Worm (Caenorhabditis elegans): Measurements from ENCODE around the gene fbxb-51.

DNA sequence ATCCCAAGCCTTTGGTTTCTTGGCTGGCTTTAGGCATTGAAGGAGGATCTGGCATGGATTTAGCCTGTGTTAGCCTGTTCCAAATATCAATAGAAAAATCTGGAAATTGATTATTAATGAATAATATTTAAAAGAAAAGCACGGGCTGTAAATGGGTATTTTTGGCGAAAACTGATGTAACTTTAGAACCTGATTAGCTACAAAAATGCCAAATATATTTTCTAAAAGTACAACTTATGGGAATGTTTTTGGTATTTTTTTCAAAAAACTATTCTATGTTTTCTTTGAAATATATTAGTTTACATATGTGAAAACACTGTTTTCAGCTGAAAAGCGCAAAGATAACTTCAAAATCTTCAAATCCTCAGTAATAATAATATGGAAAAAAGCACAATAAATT, 50.1 kb downstream of the fbxb-51 start, which contains the start of gene bath-26:
- TF ChIP-seq fos-1 (tag; optimal IDR thresholded peaks at IDR 0.05) (no peak), nhr-237 (tag; optimal IDR thresholded peaks at IDR 0.05) (no peak), sptf-1 (tag; optimal IDR thresholded peaks at IDR 0.05) (no peak), ets-5 (GFP tag; IDR thresholded peaks at IDR 0.05) (no peak), aha-1 (tag; optimal IDR thresholded peaks at IDR 0.05) (no peak), fkh-8 (tag; optimal IDR thresholded peaks at IDR 0.05) (no peak), tlp-1 (tag; optimal IDR thresholded peaks at IDR 0.05) (no peak), efl-1 (optimal IDR thresholded peaks at IDR 0.05) (no peak), efl-1 (GFP tag; optimal IDR thresholded peaks at IDR 0.05 in 1 of 2) (no peak), nhr-76 (tag; optimal IDR thresholded peaks at IDR 0.05) (no peak), ztf-4 (tag; optimal IDR thresholded peaks at IDR 0.05) (no peak), nhr-28 (tag; optimal IDR thresholded peaks at IDR 0.05) (no peak)

All from whole organism, L1 larva.